Fruit fly (Drosophila melanogaster): ENCODE results near the gene heca.

heca gene

DNA sequence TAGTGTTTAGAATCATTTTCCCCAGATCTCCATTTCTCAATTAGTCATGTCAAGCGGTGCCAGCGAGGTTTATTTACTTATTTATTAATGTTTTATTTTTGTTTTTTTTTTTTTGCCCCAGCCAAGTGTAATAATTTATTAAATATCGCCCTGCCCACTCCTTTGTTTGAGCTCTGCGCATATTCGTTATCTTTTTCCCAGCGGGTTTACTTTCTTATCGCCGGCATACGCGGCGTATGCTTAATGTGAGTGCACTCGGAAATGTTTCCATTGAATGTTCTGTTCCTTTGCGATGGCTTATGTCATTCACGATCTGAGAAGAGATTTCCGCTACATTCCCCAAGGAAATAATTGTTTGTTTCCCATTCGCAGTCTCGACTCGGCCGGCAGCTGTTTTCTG is 19.9 kb downstream of the heca start:
- TF ChIP-seq Pdp1 (GFP tag; optimal IDR thresholded peaks at IDR 0.05) = peak in 1 of 2 experiments; percentile 12
- no peak for TF ChIP-seq ase (GFP tag; IDR thresholded peaks at IDR 0.05)
- TF ChIP-seq Med (GFP tag) = peak; percentile 0
- no peak for TF ChIP-seq nerfin-2 (GFP tag; IDR thresholded peaks at IDR 0.05; ENCODE audit: partially characterized antibody)
- TF ChIP-seq CG16813 (GFP tag; IDR thresholded peaks at IDR 0.05; ENCODE audit: partially characterized antibody) = 0 out of 3 replicates have a peak, but pooled peaks have one; percentile 17
- TF ChIP-seq CG7372 (GFP tag; IDR thresholded peaks at IDR 0.05) = 0 out of 2 replicates have a peak, but pooled peaks have one; percentile 26
- no peak for TF ChIP-seq pb (GFP tag; optimal IDR thresholded peaks at IDR 0.05)

DNA sequence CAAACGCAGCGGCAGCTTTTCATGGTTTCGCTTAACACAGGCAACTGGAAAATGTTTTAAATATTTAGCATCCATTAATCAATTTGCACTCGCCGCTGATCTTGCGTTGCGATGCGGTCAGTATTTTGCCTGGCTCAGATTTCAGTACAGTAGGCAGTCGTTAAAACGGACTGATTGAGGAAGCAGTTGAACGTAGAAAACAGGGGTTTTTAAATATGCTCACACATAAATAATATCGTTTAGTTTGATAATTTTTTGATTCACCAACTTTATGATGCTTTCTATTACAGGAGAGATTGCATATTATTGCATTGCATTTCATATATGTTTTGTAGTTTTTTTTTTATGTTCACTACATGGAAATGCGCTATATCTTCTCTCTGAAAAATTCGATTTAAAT is 25.6 kb downstream of the heca start:
- TF ChIP-seq dati (GFP tag; IDR thresholded peaks at IDR 0.05) = no peak
- no peak for TF ChIP-seq repo (GFP tag; optimal IDR thresholded peaks at IDR 0.05)
- TF ChIP-seq CG30403 (GFP tag; optimal IDR thresholded peaks at IDR 0.05) = no peak
- TF ChIP-seq grau (tag; optimal IDR thresholded peaks at IDR 0.05) = peak; percentile 4
- TF ChIP-seq CG31441 (GFP tag; IDR thresholded peaks at IDR 0.05) = no peak

DNA sequence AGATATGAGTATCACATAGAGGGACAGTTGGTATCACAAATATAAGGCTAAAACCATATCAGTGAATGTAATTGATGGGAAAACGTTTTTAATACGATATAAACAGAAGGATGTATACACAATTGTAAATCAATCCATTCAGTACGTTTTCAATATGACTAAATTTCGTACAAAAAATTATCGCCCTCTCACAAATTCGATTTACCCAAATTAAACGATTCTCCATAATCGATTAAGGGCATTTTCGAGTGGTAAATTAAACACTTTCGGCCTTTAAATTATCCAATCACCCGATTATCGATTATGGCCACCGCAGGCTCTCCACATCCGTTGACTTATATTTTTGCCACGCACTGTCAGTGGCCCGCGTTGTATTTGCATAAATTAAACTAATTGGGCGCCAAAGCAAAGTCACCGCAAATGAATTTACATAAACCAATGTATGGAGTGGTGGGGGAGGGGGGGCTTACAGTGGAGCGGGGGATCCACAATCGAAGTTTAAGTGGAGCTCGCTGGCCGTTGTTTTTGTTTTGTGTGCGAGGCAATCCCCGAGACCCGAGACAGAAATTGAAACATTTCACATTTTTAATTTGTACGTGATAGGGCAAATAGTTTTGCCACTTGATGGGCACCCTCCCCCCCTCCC is 27.3 kb downstream of the heca start:
- TF ChIP-seq ato (GFP tag; IDR thresholded peaks at IDR 0.05; ENCODE audit: partially characterized antibody) = no peak
- no peak for TF ChIP-seq CTCF (GFP tag; optimal IDR thresholded peaks at IDR 0.05)
- no peak; the same call in 1 of the 2 replicates for TF ChIP-seq CG14014 (GFP tag; IDR thresholded peaks at IDR 0.05)
- peak; percentile 28 for TF ChIP-seq CG12942 (GFP tag; optimal IDR thresholded peaks at IDR 0.05)
- TF ChIP-seq jing (GFP tag; optimal IDR thresholded peaks at IDR 0.05) = no peak
- TF ChIP-seq Asciz (GFP tag; optimal IDR thresholded peaks at IDR 0.05) = no peak
- TF ChIP-seq CG12391 (tag; optimal IDR thresholded peaks at IDR 0.05) = peak; percentile 33
- 0 out of 2 replicates have a peak, but pooled peaks have one; percentile 31 for TF ChIP-seq CG32772 (GFP tag; IDR thresholded peaks at IDR 0.05)
- no peak for TF ChIP-seq aop (GFP tag; IDR thresholded peaks at IDR 0.05)
- TF ChIP-seq sens (GFP tag) = peak; percentile 81
- TF ChIP-seq CG10462 (GFP tag; optimal IDR thresholded peaks at IDR 0.05) = no peak
- peak; percentile 81 for TF ChIP-seq crol (GFP tag; IDR thresholded peaks at IDR 0.05)
- TF ChIP-seq sim (GFP tag; IDR thresholded peaks at IDR 0.05) = no peak
- peak in 1 of 2 experiments; percentile 80 for TF ChIP-seq eve (GFP tag; optimal IDR thresholded peaks at IDR 0.05)
- no peak for TF ChIP-seq Spps (tag; optimal IDR thresholded peaks at IDR 0.05)
- TF ChIP-seq bcd (GFP tag; optimal IDR thresholded peaks at IDR 0.05) = peak; percentile 55
- no peak for TF ChIP-seq slou (GFP tag; optimal IDR thresholded peaks at IDR 0.05)
- TF ChIP-seq D (optimal IDR thresholded peaks at IDR 0.05) = no peak
- peak; percentile 13 for TF ChIP-seq D (GFP tag; optimal IDR thresholded peaks at IDR 0.05)
- TF ChIP-seq Optix (GFP tag; IDR thresholded peaks at IDR 0.05) = no peak
- TF ChIP-seq CG13775 (GFP tag; optimal IDR thresholded peaks at IDR 0.05) = peak; percentile 21
- no peak for TF ChIP-seq Opbp (GFP tag; IDR thresholded peaks at IDR 0.05; ENCODE audit: partially characterized antibody)
- TF ChIP-seq Blimp-1 (GFP tag; optimal IDR thresholded peaks at IDR 0.05) = no peak
- TF ChIP-seq CG17802 (tag; optimal IDR thresholded peaks at IDR 0.05) = no peak
- TF ChIP-seq Atf6 (GFP tag; IDR thresholded peaks at IDR 0.05) = no peak; the same call in 1 of the 2 replicates
- no peak for TF ChIP-seq NK7.1 (GFP tag; optimal IDR thresholded peaks at IDR 0.05)
- peak; percentile 34 for TF ChIP-seq HLH54F (GFP tag; optimal IDR thresholded peaks at IDR 0.05)
- no peak for TF ChIP-seq CG6654 (GFP tag; optimal IDR thresholded peaks at IDR 0.05)
- TF ChIP-seq nmo (GFP tag; optimal IDR thresholded peaks at IDR 0.05) = peak; percentile 65
- TF ChIP-seq abd-A (tag; optimal IDR thresholded peaks at IDR 0.05) = peak; percentile 59
- TF ChIP-seq CG18011 (GFP tag; optimal IDR thresholded peaks at IDR 0.05) = no peak
- peak; percentile 49; the same call in 1 of the 3 replicates for TF ChIP-seq so (GFP tag; IDR thresholded peaks at IDR 0.05)
- TF ChIP-seq Rfx (GFP tag; IDR thresholded peaks at IDR 0.05) = peak; percentile 55; the same call in 1 of the 2 replicates
- TF ChIP-seq CG8290 (GFP tag; optimal IDR thresholded peaks at IDR 0.05) = no peak
- peak in 1 of 2 experiments; percentile 2 for TF ChIP-seq CG8290 (tag; optimal IDR thresholded peaks at IDR 0.05)
- peak; percentile 32 for TF ChIP-seq odd (GFP tag; optimal IDR thresholded peaks at IDR 0.05)
- no peak for TF ChIP-seq Atf3 (GFP tag; optimal IDR thresholded peaks at IDR 0.05)
